Worm (Caenorhabditis elegans): ENCODE results near the gene egl-44.

The egl-44 gene

ce11 chrII:5940815-5941214 is 12.2 kb downstream of the egl-44 start, which contains the start of gene F28B12.6:
F28B12.6 (plus strand) TSS chrII:5940863.
- TF ChIP-seq ztf-29 (GFP tag; IDR thresholded peaks at IDR 0.05) = no peak
- TF ChIP-seq med-1 (GFP tag; optimal IDR thresholded peaks at IDR 0.05; ENCODE audit: insufficient read depth) = no peak
- no peak for TF ChIP-seq klf-2 (GFP tag; conservative IDR thresholded peaks at IDR 0.05)
- TF ChIP-seq tab-1 (GFP tag; IDR thresholded peaks at IDR 0.05) = no peak
- TF ChIP-seq flt-1 (GFP tag; IDR thresholded peaks at IDR 0.05) = no peak
- TF ChIP-seq cog-1 (tag; optimal IDR thresholded peaks at IDR 0.05) = no peak
- TF ChIP-seq T22C8.4 (GFP tag; IDR thresholded peaks at IDR 0.05) = no peak
- no peak for TF ChIP-seq ref-1 (GFP tag; conservative IDR thresholded peaks at IDR 0.05)

ce11 chrII:5942593-5942992 is 14.0 kb downstream of the egl-44 start, which contains the start of gene F28B12.1:
F28B12.1 (plus strand) TSS chrII:5942927.
- no peak for TF ChIP-seq ref-1 (GFP tag; conservative IDR thresholded peaks at IDR 0.05)
- TF ChIP-seq ztf-23 (GFP tag; IDR thresholded peaks at IDR 0.05) = 0 out of 2 replicates have a peak, but pooled peaks have one; percentile 29

ce11 chrII:5944268-5944667 is 15.7 kb downstream of the egl-44 start, which contains the start of gene B0034.2:
B0034.2 (minus strand) TSS chrII:5944368.
- no peak for TF ChIP-seq med-1 (GFP tag; optimal IDR thresholded peaks at IDR 0.05; ENCODE audit: insufficient read depth)
- TF ChIP-seq cog-1 (tag; optimal IDR thresholded peaks at IDR 0.05) = no peak

- no peak for TF ChIP-seq klf-2 (GFP tag; conservative IDR thresholded peaks at IDR 0.05)
- no peak for TF ChIP-seq med-1 (GFP tag; optimal IDR thresholded peaks at IDR 0.05; ENCODE audit: insufficient read depth)
- TF ChIP-seq flt-1 (GFP tag; IDR thresholded peaks at IDR 0.05) = no peak
- TF ChIP-seq ztf-23 (GFP tag; IDR thresholded peaks at IDR 0.05) = no peak
- no peak for TF ChIP-seq ref-1 (GFP tag; conservative IDR thresholded peaks at IDR 0.05)
- no peak for TF ChIP-seq ztf-29 (GFP tag; IDR thresholded peaks at IDR 0.05)
- no peak for TF ChIP-seq cog-1 (tag; optimal IDR thresholded peaks at IDR 0.05)
- TF ChIP-seq tab-1 (GFP tag; IDR thresholded peaks at IDR 0.05) = no peak
- TF ChIP-seq T22C8.4 (GFP tag; IDR thresholded peaks at IDR 0.05) = no peak
Measured at ce11 chrII:5945818-5946217, 17.2 kb downstream of the egl-44 start.

ce11 chrII:5946438-5946837 is 17.8 kb downstream of the egl-44 start:
- TF ChIP-seq flt-1 (GFP tag; IDR thresholded peaks at IDR 0.05) = no peak
- no peak for TF ChIP-seq ztf-29 (GFP tag; IDR thresholded peaks at IDR 0.05)
- no peak for TF ChIP-seq tab-1 (GFP tag; IDR thresholded peaks at IDR 0.05)
- TF ChIP-seq ztf-23 (GFP tag; IDR thresholded peaks at IDR 0.05) = no peak
- no peak for TF ChIP-seq ref-1 (GFP tag; conservative IDR thresholded peaks at IDR 0.05)
- TF ChIP-seq med-1 (GFP tag; optimal IDR thresholded peaks at IDR 0.05; ENCODE audit: insufficient read depth) = no peak

ce11 chrII:5948681-5949080 is 20.1 kb downstream of the egl-44 start:
- TF ChIP-seq cog-1 (tag; optimal IDR thresholded peaks at IDR 0.05) (no peak), med-1 (GFP tag; optimal IDR thresholded peaks at IDR 0.05; ENCODE audit: insufficient read depth) (no peak), klf-2 (GFP tag; conservative IDR thresholded peaks at IDR 0.05) (no peak), tab-1 (GFP tag; IDR thresholded peaks at IDR 0.05) (0 out of 2 replicates have a peak, but pooled peaks have one; percentile 19)

ce11 chrII:5950657-5951056 is 22.1 kb downstream of the egl-44 start:
- no peak for TF ChIP-seq ztf-29 (GFP tag; IDR thresholded peaks at IDR 0.05)
- no peak for TF ChIP-seq tab-1 (GFP tag; IDR thresholded peaks at IDR 0.05)
- TF ChIP-seq flt-1 (GFP tag; IDR thresholded peaks at IDR 0.05) = no peak
- no peak for TF ChIP-seq klf-2 (GFP tag; conservative IDR thresholded peaks at IDR 0.05)
- TF ChIP-seq T22C8.4 (GFP tag; IDR thresholded peaks at IDR 0.05) = no peak
- TF ChIP-seq ztf-23 (GFP tag; IDR thresholded peaks at IDR 0.05) = no peak
- no peak for TF ChIP-seq ref-1 (GFP tag; conservative IDR thresholded peaks at IDR 0.05)
- TF ChIP-seq med-1 (GFP tag; optimal IDR thresholded peaks at IDR 0.05; ENCODE audit: insufficient read depth) = no peak
- no peak for TF ChIP-seq cog-1 (tag; optimal IDR thresholded peaks at IDR 0.05)

ce11 chrII:5951745-5952144 is 23.1 kb downstream of the egl-44 start:
- TF ChIP-seq ztf-29 (GFP tag; IDR thresholded peaks at IDR 0.05) (no peak), cog-1 (tag; optimal IDR thresholded peaks at IDR 0.05) (no peak), T22C8.4 (GFP tag; IDR thresholded peaks at IDR 0.05) (no peak), ref-1 (GFP tag; conservative IDR thresholded peaks at IDR 0.05) (no peak), tab-1 (GFP tag; IDR thresholded peaks at IDR 0.05) (no peak), med-1 (GFP tag; optimal IDR thresholded peaks at IDR 0.05; ENCODE audit: insufficient read depth) (no peak), ztf-23 (GFP tag; IDR thresholded peaks at IDR 0.05) (no peak), flt-1 (GFP tag; IDR thresholded peaks at IDR 0.05) (no peak)

- TF ChIP-seq ztf-23 (GFP tag; IDR thresholded peaks at IDR 0.05) = no peak
Measured at ce11 chrII:5952214-5952613, 23.6 kb downstream of the egl-44 start.

ce11 chrII:5955638-5956167 is 27.1 kb downstream of the egl-44 start:
- no peak for TF ChIP-seq flt-1 (GFP tag; IDR thresholded peaks at IDR 0.05)
- no peak for TF ChIP-seq ref-1 (GFP tag; conservative IDR thresholded peaks at IDR 0.05)
- no peak for TF ChIP-seq tab-1 (GFP tag; IDR thresholded peaks at IDR 0.05)
- no peak for TF ChIP-seq med-1 (GFP tag; optimal IDR thresholded peaks at IDR 0.05; ENCODE audit: insufficient read depth)
- TF ChIP-seq cog-1 (tag; optimal IDR thresholded peaks at IDR 0.05) = no peak
- TF ChIP-seq T22C8.4 (GFP tag; IDR thresholded peaks at IDR 0.05) = no peak
- TF ChIP-seq klf-2 (GFP tag; conservative IDR thresholded peaks at IDR 0.05) = no peak
- no peak for TF ChIP-seq ztf-23 (GFP tag; IDR thresholded peaks at IDR 0.05)
- TF ChIP-seq ztf-29 (GFP tag; IDR thresholded peaks at IDR 0.05) = no peak

ce11 chrII:5956583-5956982 is 28.0 kb downstream of the egl-44 start, which contains the start of gene casy-1:
casy-1 (minus strand) TSS chrII:5956683.
- TF ChIP-seq ztf-23 (GFP tag; IDR thresholded peaks at IDR 0.05) (no peak), klf-2 (GFP tag; conservative IDR thresholded peaks at IDR 0.05) (no peak), ztf-29 (GFP tag; IDR thresholded peaks at IDR 0.05) (no peak), med-1 (GFP tag; optimal IDR thresholded peaks at IDR 0.05; ENCODE audit: insufficient read depth) (no peak)

Measured in whole organism, midembryonic.